Worm (Caenorhabditis elegans): ENCODE results near the gene Y55F3AM.13.

DNA sequence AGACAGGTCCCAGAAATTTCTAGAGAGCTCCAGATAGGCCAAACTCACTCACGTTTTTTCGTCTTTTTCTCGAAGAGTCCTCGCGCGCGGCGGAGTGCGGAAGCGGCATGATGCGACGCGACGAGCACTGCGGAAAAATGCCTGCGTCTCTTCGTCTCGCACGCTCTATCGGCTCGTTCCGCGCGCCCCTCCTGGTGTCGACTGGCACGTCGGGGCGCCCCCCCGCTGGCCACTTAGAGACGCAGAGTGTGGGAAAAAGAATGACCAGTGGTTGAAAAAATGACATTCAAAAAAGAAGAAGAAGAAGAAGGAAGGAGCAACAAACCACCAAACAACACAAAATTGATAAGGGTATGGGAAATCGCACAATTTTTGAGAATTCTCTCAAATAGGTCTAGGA, 11.3 kb upstream of the Y55F3AM.13 start, which contains the start of gene znf-782:
- TF ChIP-seq ztf-11 (tag; optimal IDR thresholded peaks at IDR 0.05), result no peak
- TF ChIP-seq lin-13 (tag; optimal IDR thresholded peaks at IDR 0.05), result no peak
- TF ChIP-seq sem-2 (GFP tag; optimal IDR thresholded peaks at IDR 0.05), result no peak
- no peak for TF ChIP-seq ceh-83 (GFP tag; optimal IDR thresholded peaks at IDR 0.05)
- no peak for TF ChIP-seq ces-1 (GFP tag; optimal IDR thresholded peaks at IDR 0.05)
